Worm (Caenorhabditis elegans): ENCODE results near the gene W10G11.19.

- TF ChIP-seq fkh-3 (tag; optimal IDR thresholded peaks at IDR 0.05) (no peak), bed-1 (GFP tag; IDR thresholded peaks at IDR 0.05) (no peak), nhr-80 (tag; optimal IDR thresholded peaks at IDR 0.05) (no peak), F22D6.2 (tag; optimal IDR thresholded peaks at IDR 0.05) (no peak), F37B4.10 (GFP tag; IDR thresholded peaks at IDR 0.05) (no peak), mes-4 (tag; optimal IDR thresholded peaks at IDR 0.05) (no peak), hlh-26 (GFP tag; conservative IDR thresholded peaks at IDR 0.05) (no peak)
These were observed 44.9 kb downstream of the W10G11.19 start, which contains the start of gene Y49F6A.12 for ce11 chrII:3595339-3595738.

Measured in whole organism, young adult.